Worm (Caenorhabditis elegans): Measurements from ENCODE around the gene exc-12.
A peak's percentile ranks its signal among the peaks of the same experiment; 100 is the strongest.

exc-12 gene

ce11 chrIII:13528513-13529249, 41.6 kb downstream of the exc-12 start (continued):
- no peak for TF ChIP-seq lin-29 (GFP tag; IDR thresholded peaks at IDR 0.05)
- peak; percentile 92 for TF ChIP-seq aha-1 (tag)
- TF ChIP-seq mep-1 (tag; optimal IDR thresholded peaks at IDR 0.05) = no peak
- no peak for TF ChIP-seq rbr-2 (tag; optimal IDR thresholded peaks at IDR 0.05)
- no peak for TF ChIP-seq unc-130 (GFP tag; optimal IDR thresholded peaks at IDR 0.05)
- TF ChIP-seq gei-8 (GFP tag; optimal IDR thresholded peaks at IDR 0.05) = no peak
- TF ChIP-seq F44E2.7 (GFP tag; IDR thresholded peaks at IDR 0.05) = no peak
- no peak for TF ChIP-seq nhr-11 (tag; optimal IDR thresholded peaks at IDR 0.05)
- no peak for TF ChIP-seq set-16 (GFP tag; IDR thresholded peaks at IDR 0.05)
- TF ChIP-seq lin-15B (tag; optimal IDR thresholded peaks at IDR 0.05) = no peak
- TF ChIP-seq mxl-3 (GFP tag; optimal IDR thresholded peaks at IDR 0.05) = no peak
- peak; percentile 39 for TF ChIP-seq pqm-1 (tag; optimal IDR thresholded peaks at IDR 0.05)
- no peak for TF ChIP-seq nhr-102 (tag; optimal IDR thresholded peaks at IDR 0.05)
- TF ChIP-seq fkh-10 (GFP tag; optimal IDR thresholded peaks at IDR 0.05) = no peak

ce11 chrIII:13527424-13528097, 42.7 kb downstream of the exc-12 start, which contains the start of gene lron-13:
Gene lron-13, plus strand, starts transcription at chrIII:13527438.
- TF ChIP-seq unc-62 (GFP tag; optimal IDR thresholded peaks at IDR 0.05 in 1 of 2) (peak in 1 of 2 experiments; percentile 92), unc-62 (tag; optimal IDR thresholded peaks at IDR 0.05) (no peak), pqm-1 (tag; optimal IDR thresholded peaks at IDR 0.05) (peak; percentile 45), nhr-77 (tag; optimal IDR thresholded peaks at IDR 0.05) (no peak), mes-2 (tag; optimal IDR thresholded peaks at IDR 0.05; ENCODE audit: poor library complexity, severe bottlenecking) (peak; percentile 54), saeg-2 (GFP tag; IDR thresholded peaks at IDR 0.05) (no peak), arid-1 (GFP tag; conservative IDR thresholded peaks at IDR 0.05) (0 out of 2 replicates have a peak, but pooled peaks have one; percentile 7), ama-1 (optimal IDR thresholded peaks at IDR 0.05) (peak; percentile 2), aha-1 (tag) (peak; percentile 91), mxl-3 (GFP tag; optimal IDR thresholded peaks at IDR 0.05) (peak; percentile 31), dve-1 (tag; optimal IDR thresholded peaks at IDR 0.05; ENCODE audit: insufficient read depth) (peak; percentile 45), ceh-44 (GFP tag; IDR thresholded peaks at IDR 0.05) (no peak), nhr-28 (tag; optimal IDR thresholded peaks at IDR 0.05) (peak; percentile 68), hlh-11 (tag; optimal IDR thresholded peaks at IDR 0.05) (peak; percentile 36), madf-9 (GFP tag; conservative IDR thresholded peaks at IDR 0.05) (0 out of 2 replicates have a peak, but pooled peaks have one; percentile 4), daf-16 (GFP tag; optimal IDR thresholded peaks at IDR 0.05) (no peak), daf-16 (tag; optimal IDR thresholded peaks at IDR 0.05) (peak; percentile 26), dmd-6 (GFP tag; IDR thresholded peaks at IDR 0.05) (peak; percentile 37), lin-29 (GFP tag; IDR thresholded peaks at IDR 0.05) (no peak)

- TF ChIP-seq lin-29 (GFP tag; IDR thresholded peaks at IDR 0.05) (no peak), attf-4 (tag; optimal IDR thresholded peaks at IDR 0.05) (no peak), snpc-1.2 (GFP tag; IDR thresholded peaks at IDR 0.05) (peak; percentile 37; the same call in 1 of the 2 replicates), egl-43 (GFP tag; IDR thresholded peaks at IDR 0.05) (no peak), aly-2 (tag; optimal IDR thresholded peaks at IDR 0.05) (no peak), F10B5.3 (tag; optimal IDR thresholded peaks at IDR 0.05) (no peak), ceh-20 (GFP tag; IDR thresholded peaks at IDR 0.05) (no peak), nhr-11 (tag; optimal IDR thresholded peaks at IDR 0.05) (no peak), pha-4 (GFP tag; IDR thresholded peaks at IDR 0.05) (no peak), pha-4 (tag; optimal IDR thresholded peaks at IDR 0.05) (no peak), F44E2.7 (GFP tag; IDR thresholded peaks at IDR 0.05) (no peak), ZK337.2 (GFP tag; IDR thresholded peaks at IDR 0.05) (no peak), zip-11 (GFP tag; IDR thresholded peaks at IDR 0.05) (no peak), fkh-10 (GFP tag; optimal IDR thresholded peaks at IDR 0.05) (peak; percentile 70), ztf-7 (tag; optimal IDR thresholded peaks at IDR 0.05) (no peak), T26A8.4 (GFP tag; IDR thresholded peaks at IDR 0.05) (no peak), lsy-2 (tag; optimal IDR thresholded peaks at IDR 0.05) (no peak), R02D3.7 (tag; optimal IDR thresholded peaks at IDR 0.05) (no peak), zfp-2 (tag; optimal IDR thresholded peaks at IDR 0.05) (no peak), unc-62 (GFP tag; optimal IDR thresholded peaks at IDR 0.05 in 1 of 2) (no peak), unc-62 (tag; optimal IDR thresholded peaks at IDR 0.05) (no peak), ctbp-1 (GFP tag; IDR thresholded peaks at IDR 0.05) (peak; percentile 51; the same call in 1 of the 2 replicates), unc-130 (GFP tag; optimal IDR thresholded peaks at IDR 0.05) (no peak), arid-1 (GFP tag; conservative IDR thresholded peaks at IDR 0.05) (no peak), daf-19 (GFP tag; conservative IDR thresholded peaks at IDR 0.05) (no peak)
Observed at ce11 chrIII:13526702-13527101, 43.5 kb downstream of the exc-12 start.
